Worm (Caenorhabditis elegans): ENCODE measurements around the gene mboa-2.

DNA sequence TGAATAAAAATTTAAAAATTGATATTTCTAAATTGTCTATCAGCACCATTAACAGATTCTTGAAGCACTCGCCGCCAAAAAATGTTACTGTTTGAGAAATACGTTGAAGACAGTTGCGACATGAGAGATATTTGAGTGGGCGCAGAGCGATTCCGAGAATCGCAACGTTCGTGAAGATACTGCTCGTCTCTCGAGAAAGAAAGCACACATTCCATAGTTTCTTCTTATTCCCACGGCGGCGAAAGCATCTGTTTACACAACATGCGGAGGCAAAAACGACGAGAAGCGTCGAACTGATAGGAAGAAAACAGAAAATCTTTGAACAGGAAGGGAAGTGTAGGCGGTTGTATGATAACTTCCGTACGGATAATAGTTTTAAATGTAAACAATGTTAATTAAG is 39.8 kb downstream of the mboa-2 start:
- no peak for TF ChIP-seq mbf-1 (tag; optimal IDR thresholded peaks at IDR 0.05)
- TF ChIP-seq elt-1 (tag; optimal IDR thresholded peaks at IDR 0.05) = no peak
- TF ChIP-seq ZK546.5 (tag; optimal IDR thresholded peaks at IDR 0.05) = no peak
- no peak for TF ChIP-seq nhr-11 (tag; optimal IDR thresholded peaks at IDR 0.05)
- TF ChIP-seq mab-5 (tag; optimal IDR thresholded peaks at IDR 0.05) = no peak
- no peak for TF ChIP-seq mdl-1 (tag; optimal IDR thresholded peaks at IDR 0.05)
- no peak for TF ChIP-seq skn-1 (tag; optimal IDR thresholded peaks at IDR 0.05)
- no peak for TF ChIP-seq ceh-82 (tag; optimal IDR thresholded peaks at IDR 0.05)
- TF ChIP-seq aly-2 (tag; optimal IDR thresholded peaks at IDR 0.05) = no peak
- TF ChIP-seq fos-1 (tag; optimal IDR thresholded peaks at IDR 0.05) = no peak
- TF ChIP-seq R02D3.7 (tag; optimal IDR thresholded peaks at IDR 0.05) = no peak

All from whole organism, L2 larva.